Worm (Caenorhabditis elegans): ENCODE results near the gene srj-32.
A peak's percentile ranks its signal among the peaks of the same experiment; 100 is the strongest.

Gene srj-32

DNA sequence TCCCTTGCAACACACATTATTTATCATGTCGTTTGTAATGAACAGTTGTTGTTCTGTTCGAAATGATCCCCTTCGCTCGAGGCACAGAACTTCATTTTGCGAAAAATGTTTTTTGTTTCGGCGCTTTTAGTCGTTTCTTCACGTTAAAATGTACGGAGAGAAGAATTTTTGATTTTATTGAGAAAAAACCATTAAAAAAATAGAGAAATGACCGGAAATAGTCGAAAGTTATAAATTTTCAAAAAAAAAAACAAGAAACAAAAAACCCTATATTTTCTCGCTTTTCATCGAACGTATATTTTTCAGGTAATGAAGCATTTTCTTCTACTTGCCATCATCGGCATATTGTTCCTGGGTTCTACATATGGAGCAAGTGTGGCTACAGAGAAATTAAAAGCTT is 35.1 kb upstream of the srj-32 start, which contains the start of gene F10G2.1:
F10G2.1 (plus strand) TSS at position 301 of the 400 bp plus-strand sequence.
- TF ChIP-seq aly-2 (tag; optimal IDR thresholded peaks at IDR 0.05) = no peak
- no peak for TF ChIP-seq ztf-4 (tag; optimal IDR thresholded peaks at IDR 0.05)
- TF ChIP-seq elt-3 (tag; optimal IDR thresholded peaks at IDR 0.05) = no peak
- no peak for TF ChIP-seq elt-1 (tag; optimal IDR thresholded peaks at IDR 0.05)
- TF ChIP-seq pqm-1 (tag; optimal IDR thresholded peaks at IDR 0.05) = no peak

DNA sequence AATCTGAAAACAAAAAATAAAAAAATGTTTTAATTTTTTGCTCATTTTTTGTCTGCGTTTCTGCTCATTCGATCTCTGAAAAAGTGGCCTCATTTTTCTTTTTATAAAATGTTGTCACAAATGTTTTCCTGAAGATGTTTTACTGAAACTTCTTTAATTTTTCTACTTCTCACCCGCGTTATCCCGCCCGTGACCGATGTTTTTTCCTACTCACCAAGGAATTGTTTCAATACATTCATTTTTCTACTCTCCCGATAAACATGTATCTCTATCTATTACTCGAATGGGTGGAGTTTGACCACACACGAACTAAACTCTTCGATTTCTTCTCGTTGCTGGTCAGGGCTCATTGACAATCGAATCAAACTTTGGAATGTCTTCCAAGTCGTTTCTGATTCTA is 33.7 kb upstream of the srj-32 start, which contains the start of gene F10G2.2:
F10G2.2 (plus strand) TSS at position 301 of the 400 bp plus-strand sequence.
- TF ChIP-seq mdl-1 (tag; optimal IDR thresholded peaks at IDR 0.05) (no peak), ztf-11 (tag; optimal IDR thresholded peaks at IDR 0.05) (no peak), pha-4 (tag; optimal IDR thresholded peaks at IDR 0.05) (no peak), unc-62 (GFP tag; optimal IDR thresholded peaks at IDR 0.05) (no peak)

DNA sequence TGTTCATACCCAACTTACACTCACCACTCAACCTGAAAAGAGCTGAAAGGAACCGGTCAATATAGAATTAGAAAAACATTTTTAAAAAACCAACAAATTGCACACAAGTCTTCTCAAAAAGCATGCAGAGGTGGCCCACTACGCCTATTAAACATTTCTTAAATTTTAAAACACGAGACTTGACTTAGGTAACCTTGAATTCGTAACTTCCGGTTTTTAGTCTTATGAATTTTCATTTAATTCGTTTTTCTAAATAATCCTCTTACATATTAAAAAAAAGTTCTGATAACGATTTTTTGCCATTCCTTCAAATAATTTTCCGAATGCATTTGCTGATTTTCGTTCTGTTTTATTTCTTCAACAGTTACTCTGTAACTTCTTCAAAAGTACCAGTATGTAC is 30.9 kb upstream of the srj-32 start, which contains the start of gene clec-7:
clec-7 (plus strand) TSS at position 301 of the 400 bp plus-strand sequence.
- TF ChIP-seq fos-1 (tag; optimal IDR thresholded peaks at IDR 0.05) = no peak
- TF ChIP-seq ceh-82 (tag; optimal IDR thresholded peaks at IDR 0.05) = no peak
- peak; percentile 2 for TF ChIP-seq elt-2 (tag; optimal IDR thresholded peaks at IDR 0.05)
- no peak for TF ChIP-seq ztf-11 (tag; optimal IDR thresholded peaks at IDR 0.05)
- TF ChIP-seq nfya-1 (tag; optimal IDR thresholded peaks at IDR 0.05; ENCODE audit: insufficient read depth) = no peak
- no peak for TF ChIP-seq zag-1 (tag; optimal IDR thresholded peaks at IDR 0.05)
- no peak for TF ChIP-seq elt-1 (tag; optimal IDR thresholded peaks at IDR 0.05)
- TF ChIP-seq ztf-4 (tag; optimal IDR thresholded peaks at IDR 0.05) = no peak

DNA sequence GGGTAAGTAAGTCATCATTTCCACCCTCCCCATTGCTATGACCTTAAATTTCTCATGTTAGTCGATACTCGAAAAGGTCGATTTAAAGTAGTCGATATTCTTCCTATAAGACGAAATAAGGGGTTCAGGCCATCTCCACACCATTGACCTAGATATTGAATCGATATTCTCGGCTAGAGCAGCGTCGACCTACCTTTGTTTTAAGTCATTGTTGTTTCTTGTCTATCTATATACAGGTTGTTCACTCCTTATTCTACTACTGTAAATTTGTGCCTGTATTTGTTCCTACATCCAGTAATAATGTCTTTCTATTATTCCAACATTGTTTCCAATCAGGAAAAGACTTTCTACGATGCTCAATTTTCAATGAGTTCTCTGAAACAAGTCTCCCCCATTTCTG is 29.8 kb upstream of the srj-32 start, which contains the start of gene F10G2.4:
F10G2.4 (plus strand) TSS at position 301 of the 400 bp plus-strand sequence.
- TF ChIP-seq aly-2 (tag; optimal IDR thresholded peaks at IDR 0.05) (no peak), ceh-9 (tag; optimal IDR thresholded peaks at IDR 0.05) (no peak)

DNA sequence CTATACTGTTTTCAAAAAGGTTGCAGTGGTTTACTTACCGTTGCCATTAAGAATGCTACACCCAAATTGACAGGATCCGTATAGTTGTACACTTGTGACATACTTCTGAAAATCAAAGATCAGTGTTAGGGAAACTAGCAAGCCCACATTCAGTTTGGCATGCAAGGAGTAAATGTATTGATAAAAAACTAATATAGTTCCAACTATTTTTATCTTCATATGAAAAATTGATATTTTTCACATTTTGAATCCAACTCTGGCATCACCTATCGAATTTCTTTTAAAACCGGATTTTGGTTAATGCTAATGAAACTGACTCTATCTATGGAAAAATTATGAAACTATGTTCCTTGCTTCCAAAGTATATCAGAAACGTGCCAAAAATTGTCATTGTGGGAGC is 28.1 kb upstream of the srj-32 start, which contains the start of gene srx-92:
srx-92 (minus strand) TSS at position 101 of the 400 bp plus-strand sequence.
- TF ChIP-seq eor-1 (tag; optimal IDR thresholded peaks at IDR 0.05) (no peak), pha-4 (tag; optimal IDR thresholded peaks at IDR 0.05) (no peak), pqm-1 (tag; optimal IDR thresholded peaks at IDR 0.05) (no peak), elt-2 (tag; optimal IDR thresholded peaks at IDR 0.05) (no peak), lsy-12 (tag; optimal IDR thresholded peaks at IDR 0.05) (no peak), nhr-28 (tag; optimal IDR thresholded peaks at IDR 0.05) (no peak), zag-1 (tag; optimal IDR thresholded peaks at IDR 0.05) (no peak), elt-3 (tag; optimal IDR thresholded peaks at IDR 0.05) (no peak), jun-1 (tag; optimal IDR thresholded peaks at IDR 0.05) (no peak), nhr-11 (tag; optimal IDR thresholded peaks at IDR 0.05) (no peak), snpc-4 (tag; optimal IDR thresholded peaks at IDR 0.05) (no peak), ceh-82 (tag; optimal IDR thresholded peaks at IDR 0.05) (no peak), unc-62 (GFP tag; optimal IDR thresholded peaks at IDR 0.05) (no peak), tbx-2 (tag; optimal IDR thresholded peaks at IDR 0.05) (no peak), nfya-1 (tag; optimal IDR thresholded peaks at IDR 0.05; ENCODE audit: insufficient read depth) (no peak), unc-39 (tag; optimal IDR thresholded peaks at IDR 0.05) (no peak)

DNA sequence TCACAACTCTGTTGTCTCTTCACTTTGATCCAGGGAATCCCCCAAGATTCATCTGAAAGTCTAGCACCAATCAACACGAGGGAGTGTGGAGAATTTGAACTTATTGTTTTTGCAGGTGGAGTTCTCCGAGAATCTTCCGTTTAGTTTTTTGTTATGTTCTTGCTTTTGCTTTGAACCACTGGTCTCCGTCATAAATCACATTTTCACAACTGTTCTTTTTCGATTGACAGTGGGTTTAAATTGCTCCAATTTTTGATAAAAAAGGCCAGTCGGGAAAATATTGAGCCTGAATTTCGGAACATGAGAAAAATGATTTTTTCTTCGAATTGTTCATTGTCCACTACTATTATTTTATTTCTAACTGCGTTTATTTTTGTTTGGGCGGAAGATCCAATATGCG is 24.8 kb upstream of the srj-32 start, which contains the start of gene F10G2.10:
F10G2.10 (plus strand) TSS at position 301 of the 400 bp plus-strand sequence.
- no peak for TF ChIP-seq nhr-11 (tag; optimal IDR thresholded peaks at IDR 0.05)

DNA sequence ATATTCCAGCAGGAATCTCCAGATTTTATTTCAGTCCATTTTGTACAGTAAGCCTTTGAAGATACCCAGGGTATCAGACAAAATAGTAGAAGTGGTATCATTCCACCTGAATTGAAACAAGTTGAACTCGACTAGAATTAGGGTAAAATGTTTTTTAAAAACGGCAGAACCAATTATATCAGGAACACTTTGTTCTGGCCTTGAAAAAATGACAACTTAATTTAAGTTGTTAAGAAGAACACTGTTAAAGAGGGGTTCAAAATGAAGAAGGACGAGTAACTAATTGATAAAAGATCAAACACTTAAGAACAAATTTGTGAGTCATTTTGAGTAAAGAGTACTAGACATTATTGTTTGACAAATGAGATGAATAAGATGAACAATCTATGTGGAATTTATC is 23.7 kb upstream of the srj-32 start, which contains the start of gene lmd-4:
lmd-4 (minus strand) TSS at position 101 of the 400 bp plus-strand sequence.
- TF ChIP-seq aly-2 (tag; optimal IDR thresholded peaks at IDR 0.05) (no peak), ztf-4 (tag; optimal IDR thresholded peaks at IDR 0.05) (no peak), jun-1 (tag; optimal IDR thresholded peaks at IDR 0.05) (no peak), ceh-9 (tag; optimal IDR thresholded peaks at IDR 0.05) (no peak)

DNA sequence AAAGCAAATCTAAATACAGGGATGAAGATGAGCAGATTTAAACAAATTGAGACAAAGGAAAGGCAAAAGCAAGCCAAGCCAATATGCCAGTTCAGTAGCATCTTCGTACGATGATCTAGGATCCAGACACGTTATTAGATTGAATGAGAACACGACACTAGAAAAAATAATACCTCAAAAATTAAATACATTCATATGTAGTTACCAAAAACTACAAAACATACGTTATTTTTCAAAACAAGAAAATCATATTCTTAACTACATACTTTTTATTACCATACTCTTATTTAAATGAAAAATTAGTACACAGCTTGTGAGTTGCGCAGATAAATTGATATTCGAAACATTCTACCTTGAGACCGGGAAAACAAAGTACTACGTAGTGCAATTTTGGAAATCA is 16.1 kb upstream of the srj-32 start, which contains the start of gene srx-6:
srx-6 (minus strand) TSS at position 101 of the 400 bp plus-strand sequence.
- TF ChIP-seq fos-1 (tag; optimal IDR thresholded peaks at IDR 0.05) (no peak), eor-1 (tag; optimal IDR thresholded peaks at IDR 0.05) (no peak), tbx-2 (tag; optimal IDR thresholded peaks at IDR 0.05) (no peak), egl-27 (tag; optimal IDR thresholded peaks at IDR 0.05) (no peak), daf-12 (tag; optimal IDR thresholded peaks at IDR 0.05) (no peak), nhr-76 (tag; optimal IDR thresholded peaks at IDR 0.05) (no peak), sea-2 (GFP tag; optimal IDR thresholded peaks at IDR 0.05) (no peak), lsy-12 (tag; optimal IDR thresholded peaks at IDR 0.05) (no peak), ztf-11 (tag; optimal IDR thresholded peaks at IDR 0.05) (no peak), elt-3 (tag; optimal IDR thresholded peaks at IDR 0.05) (no peak)
